Worm (Caenorhabditis elegans): Measurements from ENCODE around the gene T05C12.8.

T05C12.8 gene

ce11 chrII:8169283-8169682 is 21.1 kb downstream of the T05C12.8 start, which contains the start of gene T05C12.15:
TSS of gene T05C12.15 (plus strand) at chrII:8169583.
- TF ChIP-seq F22D6.2 (tag; optimal IDR thresholded peaks at IDR 0.05) (no peak), egl-44 (GFP tag; IDR thresholded peaks at IDR 0.05) (no peak), sea-2 (GFP tag; IDR thresholded peaks at IDR 0.05) (no peak), pbrm-1 (GFP tag; IDR thresholded peaks at IDR 0.05) (no peak), nfya-1 (tag; optimal IDR thresholded peaks at IDR 0.05; ENCODE audit: borderline replicate concordance, insufficient read depth) (no peak), pha-4 (tag; optimal IDR thresholded peaks at IDR 0.05) (no peak), nfya-2 (GFP tag; IDR thresholded peaks at IDR 0.05) (no peak), nfyb-1 (GFP tag; IDR thresholded peaks at IDR 0.05) (no peak), Y53F4B.3 (GFP tag; IDR thresholded peaks at IDR 0.05) (no peak), attf-3 (GFP tag; conservative IDR thresholded peaks at IDR 0.05) (no peak), hrde-1 (tag; optimal IDR thresholded peaks at IDR 0.05; ENCODE audit: borderline replicate concordance) (no peak), fkh-3 (tag; optimal IDR thresholded peaks at IDR 0.05) (no peak)

ce11 chrII:8162120-8162648 is 28.2 kb downstream of the T05C12.8 start, which contains the start of the genes emb-27 and rrf-3:
TSS of gene emb-27 (minus strand) at chrII:8162170.
TSS of gene rrf-3 (plus strand) at chrII:8162465.
- peak; percentile 35; the same call in 1 of the 2 replicates for TF ChIP-seq F33H1.4 (GFP tag; IDR thresholded peaks at IDR 0.05)
- TF ChIP-seq pbrm-1 (GFP tag; IDR thresholded peaks at IDR 0.05): no peak
- TF ChIP-seq aptf-2 (GFP tag; conservative IDR thresholded peaks at IDR 0.05): no peak
- TF ChIP-seq athp-1 (tag; optimal IDR thresholded peaks at IDR 0.05): no peak
- TF ChIP-seq lir-1 (GFP tag; conservative IDR thresholded peaks at IDR 0.05): no peak
- no peak for TF ChIP-seq Y53F4B.3 (GFP tag; IDR thresholded peaks at IDR 0.05)
- no peak for TF ChIP-seq ceh-100 (GFP tag; IDR thresholded peaks at IDR 0.05)
- no peak for TF ChIP-seq nfya-1 (tag; optimal IDR thresholded peaks at IDR 0.05; ENCODE audit: borderline replicate concordance, insufficient read depth)
- TF ChIP-seq ztf-22 (GFP tag; optimal IDR thresholded peaks at IDR 0.05): no peak
- no peak for TF ChIP-seq tbp1 (GFP tag; optimal IDR thresholded peaks at IDR 0.05)
- TF ChIP-seq hmg-20 (GFP tag; IDR thresholded peaks at IDR 0.05): no peak
- TF ChIP-seq ztf-18 (tag; optimal IDR thresholded peaks at IDR 0.05): peak; percentile 12
- TF ChIP-seq lin-26 (GFP tag; IDR thresholded peaks at IDR 0.05): no peak
- no peak for TF ChIP-seq ceh-58 (GFP tag; IDR thresholded peaks at IDR 0.05)
- TF ChIP-seq die-1 (tag; optimal IDR thresholded peaks at IDR 0.05): no peak
- no peak for TF ChIP-seq mel-28 (tag; optimal IDR thresholded peaks at IDR 0.05; ENCODE audit: borderline replicate concordance)
- no peak for TF ChIP-seq xnd-1 (tag; optimal IDR thresholded peaks at IDR 0.05)
- TF ChIP-seq sdz-38 (tag; optimal IDR thresholded peaks at IDR 0.05): no peak
- TF ChIP-seq ceh-91 (GFP tag; IDR thresholded peaks at IDR 0.05): no peak; the same call in 1 of the 2 replicates
- TF ChIP-seq F55B11.4 (tag; optimal IDR thresholded peaks at IDR 0.05; ENCODE audit: borderline replicate concordance, insufficient read depth): no peak
- TF ChIP-seq zim-3 (tag; optimal IDR thresholded peaks at IDR 0.05): no peak
- TF ChIP-seq lin-54 (GFP tag; optimal IDR thresholded peaks at IDR 0.05): peak; percentile 51
- TF ChIP-seq F52B5.7 (tag; optimal IDR thresholded peaks at IDR 0.05): no peak
- TF ChIP-seq efl-1 (GFP tag; optimal IDR thresholded peaks at IDR 0.05): peak; percentile 83
- no peak for TF ChIP-seq lin-35 (GFP tag; optimal IDR thresholded peaks at IDR 0.05)
- no peak for TF ChIP-seq somi-1 (GFP tag; optimal IDR thresholded peaks at IDR 0.05)
- no peak for TF ChIP-seq F57C9.4 (tag; optimal IDR thresholded peaks at IDR 0.05)
- no peak for TF ChIP-seq zfh-2 (GFP tag; conservative IDR thresholded peaks at IDR 0.05)
- no peak for TF ChIP-seq tlf-1 (GFP tag; optimal IDR thresholded peaks at IDR 0.05)
- peak; percentile 26 for TF ChIP-seq lsl-1 (GFP tag; optimal IDR thresholded peaks at IDR 0.05)
- no peak for TF ChIP-seq nfyb-1 (GFP tag; IDR thresholded peaks at IDR 0.05)
- TF ChIP-seq T07F8.4 (tag; optimal IDR thresholded peaks at IDR 0.05): no peak
- no peak for TF ChIP-seq nhr-80 (tag; optimal IDR thresholded peaks at IDR 0.05)
- no peak for TF ChIP-seq madf-3 (GFP tag; IDR thresholded peaks at IDR 0.05)
- TF ChIP-seq gei-17 (GFP tag; optimal IDR thresholded peaks at IDR 0.05): no peak
- no peak for TF ChIP-seq nfya-2 (GFP tag; IDR thresholded peaks at IDR 0.05)
- TF ChIP-seq rec-8 (tag; optimal IDR thresholded peaks at IDR 0.05): no peak
- no peak for TF ChIP-seq unc-130 (GFP tag; optimal IDR thresholded peaks at IDR 0.05)
- no peak for TF ChIP-seq Y67H2A.10 (GFP tag; conservative IDR thresholded peaks at IDR 0.05)
- peak; percentile 76 for TF ChIP-seq mcd-1 (GFP tag; IDR thresholded peaks at IDR 0.05)

Measured in whole organism, young adult.